Fruit fly (Drosophila melanogaster): Measurements from ENCODE around the gene CG9970.

The CG9970 gene

DNA sequence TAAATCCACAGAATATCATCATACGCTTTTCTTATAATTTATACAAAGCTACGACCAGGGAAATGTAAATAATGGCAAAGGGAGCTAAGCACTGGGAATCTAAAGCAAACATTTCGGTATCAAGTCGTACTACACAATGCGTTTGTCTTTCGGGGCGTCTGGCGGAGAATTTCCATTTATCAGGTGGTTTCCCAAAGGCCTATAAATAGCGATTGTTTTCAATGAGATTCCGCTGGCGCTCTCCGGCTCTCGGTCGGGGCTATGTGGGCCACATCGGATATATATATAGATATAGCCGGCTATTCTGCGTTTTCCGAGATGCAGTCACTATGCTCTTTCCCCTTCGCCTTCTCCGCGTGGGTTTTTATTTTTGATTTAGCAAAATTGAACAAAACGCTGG is 10.1 kb downstream of the CG9970 start:
- no peak for TF ChIP-seq pad (GFP tag; optimal IDR thresholded peaks at IDR 0.05)
- no peak for TF ChIP-seq tj (GFP tag; optimal IDR thresholded peaks at IDR 0.05)
- TF ChIP-seq CG7045 (GFP tag; optimal IDR thresholded peaks at IDR 0.05) = no peak
- no peak for TF ChIP-seq Crg-1 (GFP tag; optimal IDR thresholded peaks at IDR 0.05)
- no peak for TF ChIP-seq CG14711 (tag; optimal IDR thresholded peaks at IDR 0.05)
- no peak for TF ChIP-seq CG33017 (tag; optimal IDR thresholded peaks at IDR 0.05)
- no peak for TF ChIP-seq kay (GFP tag; ENCODE audit: borderline replicate concordance)
- TF ChIP-seq toe (GFP tag; optimal IDR thresholded peaks at IDR 0.05) = no peak
- TF ChIP-seq CG7101 (tag; optimal IDR thresholded peaks at IDR 0.05) = no peak
- TF ChIP-seq Clk (GFP tag; optimal IDR thresholded peaks at IDR 0.05) = no peak
- no peak for TF ChIP-seq cic (GFP tag; optimal IDR thresholded peaks at IDR 0.05)
- TF ChIP-seq Mnt (GFP tag; optimal IDR thresholded peaks at IDR 0.05) = no peak
- no peak for TF ChIP-seq CG5204 (GFP tag; optimal IDR thresholded peaks at IDR 0.05)
- no peak for TF ChIP-seq CG1620 (GFP tag; optimal IDR thresholded peaks at IDR 0.05)
- no peak for TF ChIP-seq Hr96 (GFP tag; optimal IDR thresholded peaks at IDR 0.05)
- no peak for TF ChIP-seq CG12768 (GFP tag; optimal IDR thresholded peaks at IDR 0.05)
- TF ChIP-seq bab1 (GFP tag; optimal IDR thresholded peaks at IDR 0.05) = no peak

DNA sequence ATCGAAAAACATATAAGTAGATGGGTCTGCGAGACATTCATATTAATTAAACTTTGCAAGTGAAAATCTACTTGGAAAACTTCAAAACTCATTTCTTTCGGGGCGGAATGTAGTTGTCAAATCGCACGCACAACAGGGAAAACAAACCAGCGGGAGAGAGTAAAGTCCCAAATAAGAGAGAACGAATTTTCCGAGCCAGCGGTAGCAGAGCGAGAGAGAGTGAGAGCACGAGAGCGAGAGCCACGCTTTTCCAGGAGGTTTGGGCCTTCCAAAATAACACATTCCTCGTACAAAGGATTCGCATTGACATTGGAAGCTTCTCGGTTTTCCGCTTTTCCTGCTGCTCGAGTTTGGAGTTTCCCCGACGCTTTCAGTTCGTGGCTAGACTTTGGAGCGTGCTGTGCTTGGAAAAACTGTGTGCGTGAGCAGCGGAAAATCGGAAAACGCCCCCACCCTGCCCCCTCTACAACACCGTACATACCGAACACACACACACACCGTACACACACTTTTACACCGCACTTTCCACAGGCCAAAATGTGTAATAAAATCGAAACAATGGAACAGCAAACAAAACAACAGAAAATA is 20.0 kb downstream of the CG9970 start:
- TF ChIP-seq CG33017 (tag; optimal IDR thresholded peaks at IDR 0.05) = no peak
- no peak for TF ChIP-seq cic (GFP tag; optimal IDR thresholded peaks at IDR 0.05)
- TF ChIP-seq CG1620 (GFP tag; optimal IDR thresholded peaks at IDR 0.05) = no peak
- TF ChIP-seq CG7101 (tag; optimal IDR thresholded peaks at IDR 0.05) = no peak
- no peak for TF ChIP-seq kay (GFP tag; ENCODE audit: borderline replicate concordance)
- no peak for TF ChIP-seq Crg-1 (GFP tag; optimal IDR thresholded peaks at IDR 0.05)
- TF ChIP-seq CG11617 (GFP tag; optimal IDR thresholded peaks at IDR 0.05) = no peak
- no peak for TF ChIP-seq bab1 (GFP tag; optimal IDR thresholded peaks at IDR 0.05)
- no peak for TF ChIP-seq Hr96 (GFP tag; optimal IDR thresholded peaks at IDR 0.05)
- no peak for TF ChIP-seq CG14711 (tag; optimal IDR thresholded peaks at IDR 0.05)
- no peak for TF ChIP-seq toe (GFP tag; optimal IDR thresholded peaks at IDR 0.05)
- no peak for TF ChIP-seq cnc (optimal IDR thresholded peaks at IDR 0.05)
- no peak for TF ChIP-seq tj (GFP tag; optimal IDR thresholded peaks at IDR 0.05)
- TF ChIP-seq Mnt (GFP tag; optimal IDR thresholded peaks at IDR 0.05) = no peak

DNA sequence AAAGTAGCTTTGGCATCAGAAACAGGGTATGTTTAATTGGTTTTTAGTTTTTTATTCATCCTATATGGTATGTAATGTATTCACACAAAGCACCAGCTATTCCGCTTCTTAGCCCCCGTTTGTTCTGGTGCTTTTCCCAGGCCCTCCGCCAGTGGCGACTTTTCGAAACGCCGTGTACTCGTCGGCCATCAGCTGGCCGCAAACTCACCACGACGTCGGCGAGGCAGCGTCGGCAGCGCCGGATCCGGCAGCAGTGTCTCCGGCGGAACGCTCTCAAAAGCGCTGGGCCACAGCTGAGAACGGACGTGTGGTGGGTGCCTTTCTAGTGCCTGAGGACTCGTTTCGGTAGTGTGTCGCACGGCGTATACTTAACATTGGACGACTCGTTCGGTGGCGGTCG is 21.7 kb downstream of the CG9970 start, which contains the start of gene Shab:
Shab (plus strand) TSS at position 268 of the 400 bp plus-strand sequence.
- no peak for TF ChIP-seq toe (GFP tag; optimal IDR thresholded peaks at IDR 0.05)
- no peak for TF ChIP-seq CG7101 (tag; optimal IDR thresholded peaks at IDR 0.05)
- TF ChIP-seq Crg-1 (GFP tag; optimal IDR thresholded peaks at IDR 0.05) = no peak
- no peak for TF ChIP-seq Clk (GFP tag; optimal IDR thresholded peaks at IDR 0.05)
- TF ChIP-seq CG12768 (GFP tag; optimal IDR thresholded peaks at IDR 0.05) = no peak
- TF ChIP-seq CG11617 (GFP tag; optimal IDR thresholded peaks at IDR 0.05) = no peak
- no peak for TF ChIP-seq CG7045 (GFP tag; optimal IDR thresholded peaks at IDR 0.05)
- no peak for TF ChIP-seq cnc (optimal IDR thresholded peaks at IDR 0.05)

DNA sequence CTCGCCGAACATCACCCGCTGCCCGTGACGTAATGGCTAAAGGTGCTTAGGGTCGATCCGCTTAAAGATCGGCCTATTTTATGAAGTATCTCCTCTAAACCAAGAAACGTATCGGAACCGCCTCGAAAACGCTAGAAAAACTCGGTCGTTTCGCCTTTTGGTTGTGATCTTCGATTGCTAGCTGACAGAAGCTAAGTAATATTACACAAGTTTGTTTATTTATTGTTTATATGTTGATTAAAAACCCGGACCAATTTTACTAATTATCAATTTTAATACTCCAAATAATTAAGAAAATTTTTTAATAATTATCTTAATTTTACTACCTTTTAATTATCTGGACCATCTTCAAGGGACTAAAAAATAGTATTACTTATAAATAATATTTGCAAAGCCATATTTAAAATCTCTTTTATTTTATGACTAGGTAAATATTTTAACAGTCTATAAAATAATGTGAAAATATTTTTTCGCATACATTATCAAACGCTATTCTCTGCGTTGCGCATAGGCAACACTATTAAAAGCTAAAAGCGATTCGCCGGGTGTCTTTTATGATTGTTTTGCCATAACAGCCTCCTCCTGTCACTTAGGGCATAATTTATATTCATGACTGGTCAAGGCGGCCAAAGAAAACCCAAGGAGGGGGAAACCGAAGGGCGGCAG is 22.5 kb downstream of the CG9970 start:
- TF ChIP-seq Mnt (GFP tag; optimal IDR thresholded peaks at IDR 0.05) = no peak

DNA sequence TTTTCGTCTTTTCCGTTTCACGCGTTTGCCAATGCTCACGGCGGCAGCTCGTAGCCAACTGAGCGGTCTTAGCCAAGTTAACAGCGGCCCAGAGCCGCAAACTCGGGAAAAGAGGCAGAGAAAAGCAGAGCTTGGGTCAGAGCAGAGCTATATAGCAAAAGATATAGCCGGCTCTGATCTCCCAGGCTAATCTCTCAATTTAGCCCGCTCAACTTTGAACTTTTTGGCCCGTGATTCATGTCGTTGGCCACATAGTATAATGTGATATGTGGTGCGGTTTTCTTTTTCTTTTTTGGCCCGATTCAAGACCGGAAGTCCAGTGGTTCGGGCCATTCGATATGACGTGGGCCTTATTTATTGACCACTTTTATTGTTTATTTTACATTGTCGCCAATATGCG is 24.3 kb downstream of the CG9970 start, which contains the start of gene spz5:
spz5 (minus strand) TSS at position 62 of the 400 bp plus-strand sequence.
- TF ChIP-seq CG1620 (GFP tag; optimal IDR thresholded peaks at IDR 0.05) = no peak
- TF ChIP-seq tj (GFP tag; optimal IDR thresholded peaks at IDR 0.05) = no peak
- no peak for TF ChIP-seq CG7045 (GFP tag; optimal IDR thresholded peaks at IDR 0.05)
- TF ChIP-seq ovo (GFP tag; optimal IDR thresholded peaks at IDR 0.05) = no peak
- TF ChIP-seq toe (GFP tag; optimal IDR thresholded peaks at IDR 0.05) = no peak
- TF ChIP-seq CG5204 (GFP tag; optimal IDR thresholded peaks at IDR 0.05) = no peak
- no peak for TF ChIP-seq Clk (GFP tag; optimal IDR thresholded peaks at IDR 0.05)
- no peak for TF ChIP-seq pad (GFP tag; optimal IDR thresholded peaks at IDR 0.05)
- no peak for TF ChIP-seq Crg-1 (GFP tag; optimal IDR thresholded peaks at IDR 0.05)
- no peak for TF ChIP-seq CG14711 (tag; optimal IDR thresholded peaks at IDR 0.05)
- TF ChIP-seq CG33017 (tag; optimal IDR thresholded peaks at IDR 0.05) = no peak
- TF ChIP-seq cnc (optimal IDR thresholded peaks at IDR 0.05) = no peak
- no peak for TF ChIP-seq Mnt (GFP tag; optimal IDR thresholded peaks at IDR 0.05)
- TF ChIP-seq kay (GFP tag; ENCODE audit: borderline replicate concordance) = no peak
- TF ChIP-seq CG12768 (GFP tag; optimal IDR thresholded peaks at IDR 0.05) = no peak

DNA sequence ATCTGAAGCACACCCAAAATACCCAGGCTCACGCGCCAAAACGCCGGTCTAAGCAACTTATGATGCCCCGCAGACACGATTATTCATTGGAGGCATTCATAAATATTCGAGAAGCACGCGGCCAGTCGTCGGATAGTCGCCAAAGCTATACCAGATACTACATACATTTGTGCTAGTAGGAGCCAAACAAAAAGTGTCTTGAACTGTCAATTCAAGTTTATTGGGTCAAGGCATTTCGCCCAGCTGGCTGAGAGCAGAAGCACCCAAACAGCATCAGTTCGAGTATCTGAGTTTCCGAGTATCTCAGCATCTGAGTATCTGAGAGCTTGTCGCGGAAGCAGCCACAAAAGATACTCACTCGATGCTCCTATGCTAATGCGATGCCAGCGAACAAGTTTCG is 28.3 kb downstream of the CG9970 start:
- TF ChIP-seq cic (GFP tag; optimal IDR thresholded peaks at IDR 0.05) = no peak
- no peak for TF ChIP-seq toe (GFP tag; optimal IDR thresholded peaks at IDR 0.05)
- no peak for TF ChIP-seq pad (GFP tag; optimal IDR thresholded peaks at IDR 0.05)
- TF ChIP-seq CG7101 (tag; optimal IDR thresholded peaks at IDR 0.05) = no peak
- TF ChIP-seq CG12768 (GFP tag; optimal IDR thresholded peaks at IDR 0.05) = no peak
- no peak for TF ChIP-seq CG1620 (GFP tag; optimal IDR thresholded peaks at IDR 0.05)

DNA sequence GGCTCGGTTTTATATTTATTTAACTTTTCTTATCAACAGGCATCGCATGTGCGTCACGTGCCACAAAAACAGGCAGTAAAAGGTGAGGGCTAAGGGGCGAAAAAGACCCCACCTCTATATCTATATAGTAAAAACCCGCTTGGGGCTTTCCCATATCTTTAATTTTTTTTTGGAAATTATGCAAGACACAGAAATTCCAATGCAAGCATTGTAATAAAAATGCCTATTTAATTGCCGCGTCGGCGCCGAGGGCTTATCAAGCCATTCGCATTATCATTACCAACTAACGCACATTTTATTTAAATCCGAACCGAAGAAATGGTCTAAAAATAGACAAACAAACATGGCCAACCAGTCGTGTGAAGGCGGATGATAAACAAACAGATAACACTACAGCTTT is 29.1 kb downstream of the CG9970 start:
- TF ChIP-seq CG1620 (GFP tag; optimal IDR thresholded peaks at IDR 0.05) = no peak
- no peak for TF ChIP-seq Hr96 (GFP tag; optimal IDR thresholded peaks at IDR 0.05)
- TF ChIP-seq Clk (GFP tag; optimal IDR thresholded peaks at IDR 0.05) = no peak
- TF ChIP-seq CG7101 (tag; optimal IDR thresholded peaks at IDR 0.05) = no peak
- no peak for TF ChIP-seq bab1 (GFP tag; optimal IDR thresholded peaks at IDR 0.05)
- TF ChIP-seq cic (GFP tag; optimal IDR thresholded peaks at IDR 0.05) = no peak
- TF ChIP-seq cnc (optimal IDR thresholded peaks at IDR 0.05) = no peak
- TF ChIP-seq toe (GFP tag; optimal IDR thresholded peaks at IDR 0.05) = no peak
- no peak for TF ChIP-seq CG33017 (tag; optimal IDR thresholded peaks at IDR 0.05)
- TF ChIP-seq pad (GFP tag; optimal IDR thresholded peaks at IDR 0.05) = no peak
- TF ChIP-seq Mnt (GFP tag; optimal IDR thresholded peaks at IDR 0.05) = no peak
- no peak for TF ChIP-seq ovo (GFP tag; optimal IDR thresholded peaks at IDR 0.05)
- TF ChIP-seq Crg-1 (GFP tag; optimal IDR thresholded peaks at IDR 0.05) = no peak
- no peak for TF ChIP-seq CG7045 (GFP tag; optimal IDR thresholded peaks at IDR 0.05)
- no peak for TF ChIP-seq CG11617 (GFP tag; optimal IDR thresholded peaks at IDR 0.05)
- no peak for TF ChIP-seq kay (GFP tag; ENCODE audit: borderline replicate concordance)
